Fruit fly (Drosophila melanogaster): Measurements from ENCODE around the gene Rev1.

Gene Rev1

DNA sequence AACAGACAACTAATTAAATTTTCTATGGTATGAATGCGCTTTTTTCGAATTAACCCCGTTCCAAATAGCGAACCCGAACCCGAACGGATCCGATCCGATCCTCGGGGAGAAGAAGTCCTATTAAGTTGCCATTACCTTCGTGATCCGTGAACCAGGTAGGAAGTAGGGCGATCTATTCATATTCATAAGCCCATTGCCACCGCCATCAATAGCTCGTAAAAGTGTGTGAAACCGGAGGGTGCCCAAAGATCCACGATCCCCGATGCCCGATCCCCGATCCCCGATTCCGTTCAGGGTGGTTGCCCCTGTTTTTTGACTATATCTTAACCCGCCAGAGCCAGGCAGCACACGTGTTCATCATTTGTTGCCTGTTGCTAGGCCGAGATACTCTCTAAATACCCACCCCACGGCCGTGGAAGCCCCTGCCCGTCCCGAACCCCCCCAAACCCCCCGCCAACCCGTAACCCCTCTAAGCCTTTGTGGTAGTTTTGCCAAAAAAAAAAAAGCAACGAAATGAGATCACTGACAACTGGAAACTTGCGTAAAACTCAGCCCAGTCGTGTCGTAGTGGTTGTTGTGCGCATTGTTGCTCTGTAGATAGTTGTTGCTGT, 8.6 kb upstream of the Rev1 start (continued):
- TF ChIP-seq Ets65A (GFP tag) (no peak), CG14710 (tag; optimal IDR thresholded peaks at IDR 0.05) (no peak), ems (GFP tag; optimal IDR thresholded peaks at IDR 0.05) (no peak), CG32772 (GFP tag; IDR thresholded peaks at IDR 0.05) (no peak), sisA (GFP tag; IDR thresholded peaks at IDR 0.05) (no peak), Sox102F (GFP tag; optimal IDR thresholded peaks at IDR 0.05) (no peak), HLH4C (GFP tag; IDR thresholded peaks at IDR 0.05; ENCODE audit: partially characterized antibody) (no peak), CG18619 (GFP tag; optimal IDR thresholded peaks at IDR 0.05) (no peak), repo (GFP tag; optimal IDR thresholded peaks at IDR 0.05) (no peak), twi (tag; optimal IDR thresholded peaks at IDR 0.05) (peak; percentile 30), az2 (GFP tag; optimal IDR thresholded peaks at IDR 0.05) (no peak), pros (GFP tag; optimal IDR thresholded peaks at IDR 0.05) (peak; percentile 73), ara (GFP tag; IDR thresholded peaks at IDR 0.05) (no peak), gsb-n (tag; optimal IDR thresholded peaks at IDR 0.05) (peak; percentile 64), peb (GFP tag; IDR thresholded peaks at IDR 0.05) (no peak), slp2 (GFP tag; optimal IDR thresholded peaks at IDR 0.05) (no peak), trh (GFP tag; optimal IDR thresholded peaks at IDR 0.05) (no peak), scrt (GFP tag; optimal IDR thresholded peaks at IDR 0.05) (peak; percentile 36), maf-S (GFP tag; optimal IDR thresholded peaks at IDR 0.05) (no peak), Fer3 (tag; optimal IDR thresholded peaks at IDR 0.05) (no peak), phol (tag; optimal IDR thresholded peaks at IDR 0.05) (no peak), CG9817 (tag; optimal IDR thresholded peaks at IDR 0.05) (no peak), CG4404 (GFP tag; IDR thresholded peaks at IDR 0.05) (no peak), Rx (GFP tag; IDR thresholded peaks at IDR 0.05) (no peak), ttk (GFP tag; IDR thresholded peaks at IDR 0.05) (0 out of 2 replicates have a peak, but pooled peaks have one; percentile 28), CG33213 (GFP tag; optimal IDR thresholded peaks at IDR 0.05) (no peak), CG17829 (tag; optimal IDR thresholded peaks at IDR 0.05) (no peak), CG10274 (GFP tag; optimal IDR thresholded peaks at IDR 0.05) (no peak), CG12155 (GFP tag; optimal IDR thresholded peaks at IDR 0.05) (no peak), fd102C (GFP tag; optimal IDR thresholded peaks at IDR 0.05) (no peak), Ptx1 (GFP tag; IDR thresholded peaks at IDR 0.05) (no peak), CG32532 (GFP tag; IDR thresholded peaks at IDR 0.05) (0 out of 2 replicates have a peak, but pooled peaks have one; percentile 10), slbo (GFP tag; IDR thresholded peaks at IDR 0.05) (no peak), ro (GFP tag; IDR thresholded peaks at IDR 0.05) (no peak), ase (GFP tag; IDR thresholded peaks at IDR 0.05) (no peak), Mrtf (GFP tag; IDR thresholded peaks at IDR 0.05) (no peak), tin (GFP tag; optimal IDR thresholded peaks at IDR 0.05) (no peak), D (optimal IDR thresholded peaks at IDR 0.05) (no peak), D (GFP tag; optimal IDR thresholded peaks at IDR 0.05) (no peak), kni (GFP tag; optimal IDR thresholded peaks at IDR 0.05) (peak; percentile 27), CG18599 (GFP tag; optimal IDR thresholded peaks at IDR 0.05) (no peak), CG17385 (GFP tag; optimal IDR thresholded peaks at IDR 0.05) (no peak), TFAM (GFP tag; optimal IDR thresholded peaks at IDR 0.05) (no peak), tll (GFP tag; optimal IDR thresholded peaks at IDR 0.05) (no peak), CG7839 (tag; optimal IDR thresholded peaks at IDR 0.05) (no peak), CG8765 (GFP tag; IDR thresholded peaks at IDR 0.05) (no peak), CG42726 (GFP tag; IDR thresholded peaks at IDR 0.05; ENCODE audit: partially characterized antibody) (no peak), YL-1 (GFP tag; optimal IDR thresholded peaks at IDR 0.05) (no peak), Ada2b (GFP tag; IDR thresholded peaks at IDR 0.05) (no peak), C15 (GFP tag; IDR thresholded peaks at IDR 0.05) (no peak), H2.0 (GFP tag; IDR thresholded peaks at IDR 0.05) (no peak), Gug (GFP tag; IDR thresholded peaks at IDR 0.05) (no peak)
